Worm (Caenorhabditis elegans) whole organism, L4 larva: Measurements from ENCODE around the gene srh-70.
"Not testable (repeated sequence)": the region's sequence is repeated elsewhere in the genome, so short reads cannot be mapped to it uniquely, and the experiment has no call there.

Experiments used
- F37D6.2 ChIP-seq: sonication (generic microtip); optimal IDR thresholded peaks from 2 replicates; lab custom pipeline; 2016; ENCODE audit warnings: mild to moderate bottlenecking, missing genetic modification characterization, missing compliant biosample characterization
- T20F7.1 ChIP-seq: fragments of 200-800 bp; sonication (Bioruptor generic); optimal IDR thresholded peaks from 2 replicates; lab custom pipeline; 2018; ENCODE audit warnings: mild to moderate bottlenecking, missing genetic modification characterization, missing compliant biosample characterization
- Y105C5A.15 ChIP-seq: fragments of 200-800 bp; sonication (Bioruptor generic); IDR thresholded peaks from 2 replicates; pipeline ENCODE4 v1.3.6; 2022; ENCODE audit warnings: missing genetic modification characterization, missing compliant biosample characterization
- Y5F2A.4 ChIP-seq: fragments of 200-800 bp; sonication (Bioruptor generic); optimal IDR thresholded peaks from 2 replicates; lab custom pipeline; 2018; ENCODE audit warnings: mild to moderate bottlenecking, missing genetic modification characterization, missing compliant biosample characterization
- ZK546.5 ChIP-seq, 2 experiments: sonication (generic microtip); optimal IDR thresholded peaks; 2 replicates each; lab custom pipeline; 2017; ENCODE audit warnings: missing biosample characterization in 2 of 2, missing genetic modification characterization in 2 of 2
- ama-1 ChIP-seq: fragments of 150-350 bp; optimal IDR thresholded peaks from 2 replicates; lab custom pipeline; 2014; ENCODE audit warnings: inconsistent platforms, mixed read lengths
- arid-1 ChIP-seq: fragments of 200-800 bp; sonication (Bioruptor generic); conservative IDR thresholded peaks from 2 replicates; pipeline ENCODE4 v1.3.6; 2022; ENCODE audit warnings: missing genetic modification reagents, missing genetic modification characterization, missing compliant biosample characterization
- ceh-32 ChIP-seq: sonication (generic microtip); optimal IDR thresholded peaks from 2 replicates; lab custom pipeline; 2016; ENCODE audit warnings: mild to moderate bottlenecking, missing genetic modification characterization, missing compliant biosample characterization; ENCODE audit not compliant: poor library complexity
- ceh-44 ChIP-seq: fragments of 200-800 bp; sonication (Bioruptor generic); IDR thresholded peaks from 2 replicates; pipeline ENCODE4 v1.3.6; 2022; ENCODE audit warnings: missing genetic modification reagents, missing genetic modification characterization, missing compliant biosample characterization
- ceh-82 ChIP-seq: sonication (generic microtip); optimal IDR thresholded peaks from 2 replicates; lab custom pipeline; 2017; ENCODE audit warnings: missing biosample characterization, missing genetic modification characterization
- ces-1 ChIP-seq: fragments of 150-350 bp; sonication (generic microtip); optimal IDR thresholded peaks from 4 replicates; lab custom pipeline; 2014; ENCODE audit warnings: missing biosample characterization, missing genetic modification reagents, missing genetic modification characterization
- daf-16 ChIP-seq, 3 experiments: sonication (generic microtip); optimal IDR thresholded peaks; 2 replicates each; lab custom pipeline; 2016 to 2017; ENCODE audit warnings: missing genetic modification characterization in 3 of 3, missing genetic modification reagents in 3 of 3, mild to moderate bottlenecking in 2 of 3, missing compliant biosample characterization in 2 of 3, missing biosample characterization in 1 of 3, moderate library complexity in 1 of 3
- daf-8 ChIP-seq: fragments of 200-800 bp; sonication (Bioruptor generic); IDR thresholded peaks from 2 replicates; pipeline ENCODE4 v1.3.6; 2022; ENCODE audit warnings: missing genetic modification characterization, missing compliant biosample characterization
- dpl-1 ChIP-seq: fragments of 150-350 bp; optimal IDR thresholded peaks from 2 replicates; lab custom pipeline; 2014; ENCODE audit warnings: missing biosample characterization, missing genetic modification reagents, missing genetic modification characterization
- egl-43 ChIP-seq: fragments of 200-800 bp; sonication (Bioruptor generic); IDR thresholded peaks from 2 replicates; pipeline ENCODE4 v1.3.6; 2022; ENCODE audit warnings: missing genetic modification reagents, missing genetic modification characterization, missing compliant biosample characterization
- hmg-1.1 ChIP-seq: fragments of 200-800 bp; sonication (Bioruptor generic); IDR thresholded peaks from 2 replicates; pipeline ENCODE4 v1.3.6; 2022; ENCODE audit warnings: missing genetic modification reagents, missing genetic modification characterization, missing compliant biosample characterization
- lin-29 ChIP-seq: fragments of 200-800 bp; sonication (Bioruptor generic); IDR thresholded peaks from 2 replicates; pipeline ENCODE4 v1.3.6; 2022; ENCODE audit warnings: missing genetic modification reagents, missing genetic modification characterization, missing compliant biosample characterization
- lir-3 ChIP-seq: sonication (generic microtip); optimal IDR thresholded peaks from 2 replicates; lab custom pipeline; 2016; ENCODE audit warnings: mild to moderate bottlenecking, missing genetic modification characterization, missing compliant biosample characterization
- mdl-1 ChIP-seq, 2 experiments: fragments of 150-350 bp in 1 of 2; sonication (generic microtip) in 1 of 2; optimal IDR thresholded peaks; 2 replicates each; lab custom pipeline; 2014 to 2017; ENCODE audit warnings: missing biosample characterization in 2 of 2, missing genetic modification characterization in 2 of 2
- mes-2 ChIP-seq: sonication (generic microtip); optimal IDR thresholded peaks from 2 replicates; lab custom pipeline; 2016; ENCODE audit warnings: missing genotype, mild to moderate bottlenecking, missing genetic modification characterization, missing compliant biosample characterization; ENCODE audit not compliant: poor library complexity, severe bottlenecking
- nhr-111 ChIP-seq: fragments of 200-800 bp; sonication (Bioruptor generic); optimal IDR thresholded peaks from 2 replicates; lab custom pipeline; 2018; ENCODE audit warnings: mild to moderate bottlenecking, missing genetic modification characterization, missing compliant biosample characterization
- nhr-25 ChIP-seq: sonication (generic microtip); optimal IDR thresholded peaks from 2 replicates; lab custom pipeline; 2017; ENCODE audit warnings: missing genetic modification characterization, mild to moderate bottlenecking, missing compliant biosample characterization, antibody characterized with exemption, moderate library complexity, borderline replicate concordance; ENCODE audit not compliant: insufficient read depth
- pha-4 ChIP-seq, 2 experiments: fragments of 150-350 bp in 1 of 2; fragments of 200-800 bp in 1 of 2; sonication (Bioruptor generic) in 1 of 2; IDR thresholded peaks in 1 of 2; optimal IDR thresholded peaks in 1 of 2; 2 replicates each; pipeline versions ENCODE4 v1.3.6 to Lab custom; 2014 to 2022; ENCODE audit warnings: missing genetic modification characterization in 2 of 2, missing genetic modification reagents in 2 of 2, missing biosample characterization in 1 of 2, missing compliant biosample characterization in 1 of 2
- php-3 ChIP-seq: fragments of 200-800 bp; sonication (Bioruptor generic); IDR thresholded peaks from 2 replicates; pipeline ENCODE4 v1.3.6; 2022; ENCODE audit warnings: missing genetic modification reagents, missing genetic modification characterization, missing compliant biosample characterization
- snpc-1.2 ChIP-seq: fragments of 200-800 bp; sonication (Bioruptor generic); IDR thresholded peaks from 2 replicates; pipeline ENCODE4 v1.3.6; 2022; ENCODE audit warnings: missing genetic modification reagents, missing genetic modification characterization, missing compliant biosample characterization
- tag-97 ChIP-seq: fragments of 200-800 bp; sonication (Bioruptor generic); IDR thresholded peaks from 2 replicates; pipeline ENCODE4 v1.3.6; 2022; ENCODE audit warnings: missing genetic modification characterization, missing compliant biosample characterization
- unc-39 ChIP-seq: sonication (generic microtip); optimal IDR thresholded peaks from 2 replicates; lab custom pipeline; 2017; ENCODE audit warnings: missing biosample characterization, missing genetic modification characterization
- unc-62 ChIP-seq, 3 experiments: fragments of 150-350 bp in 1 of 3; sonication (generic microtip); optimal IDR thresholded peaks in 2 of 3; peaks in 1 of 3; 1 replicate in 1 of 3; 2 replicates in 2 of 3; lab custom pipeline; 2014 to 2017; ENCODE audit warnings: missing biosample characterization in 3 of 3, missing genetic modification characterization in 3 of 3, missing genetic modification reagents in 3 of 3, missing genotype in 1 of 3
- zip-11 ChIP-seq: fragments of 200-800 bp; sonication (Bioruptor generic); IDR thresholded peaks from 2 replicates; pipeline ENCODE4 v1.3.6; 2022; ENCODE audit warnings: missing genetic modification characterization, missing compliant biosample characterization
- zip-2 ChIP-seq: fragments of 150-350 bp; optimal IDR thresholded peaks from 2 replicates; lab custom pipeline; 2014; ENCODE audit warnings: missing biosample characterization, missing genetic modification characterization
- ztf-11 ChIP-seq: fragments of 150-350 bp; optimal IDR thresholded peaks from 2 replicates; lab custom pipeline; 2014; ENCODE audit warnings: missing biosample characterization, missing genetic modification characterization

Gene srh-70

ce11 chrII:12539395-12539794, 20.7 kb upstream of the srh-70 start:
- TF ChIP-seq egl-43 (peak; percentile 42; the same call in 1 of the 2 replicates), unc-62 (GFP tag; optimal IDR thresholded peaks at IDR 0.05 in 1 of 2; lab: Kevin White, UChicago) (peak in 1 of 2 experiments; percentile 89), unc-62 (tag; optimal IDR thresholded peaks at IDR 0.05; lab: Kevin White, UChicago) (no peak), lin-29 (GFP tag; lab: Robert Waterston, UW) (no peak)

ce11 chrII:12536203-12536602, 17.5 kb upstream of the srh-70 start, which contains the start of gene F49C5.3:
Gene F49C5.3 (plus strand): TSS chrII:12536503.
- not testable (repeated sequence) for TF ChIP-seq ces-1 (GFP tag; lab: Kevin White, UChicago); zip-11; pha-4 (GFP tag; IDR thresholded peaks at IDR 0.05; lab: Robert Waterston, UW); pha-4 (tag; optimal IDR thresholded peaks at IDR 0.05; lab: Kevin White, UChicago)

- TF ChIP-seq unc-39 (tag; lab: Kevin White, UChicago), result no peak
- no peak for TF ChIP-seq zip-2 (tag; lab: Kevin White, UChicago)
Measured at ce11 chrII:12535297-12535803, 16.7 kb upstream of the srh-70 start, which contains the start of gene nimk-1. Gene nimk-1 (plus strand): TSS chrII:12535753.

ce11 chrII:12530958-12531357, 12.3 kb upstream of the srh-70 start, which contains the start of gene srx-120:
Gene srx-120 (plus strand): TSS chrII:12531258.
- TF ChIP-seq mdl-1 (tag; optimal IDR thresholded peaks at IDR 0.05; lab: Kevin White, UChicago), result no peak
- no peak for TF ChIP-seq snpc-1.2
- TF ChIP-seq ztf-11 (tag; lab: Kevin White, UChicago), result no peak
- no peak for TF ChIP-seq lir-3 (tag; lab: Kevin White, UChicago)
- no peak for TF ChIP-seq tag-97
- TF ChIP-seq dpl-1 (GFP tag; lab: Kevin White, UChicago), result no peak
- no peak for TF ChIP-seq Y105C5A.15
- no peak for TF ChIP-seq daf-8
- TF ChIP-seq ceh-44 (GFP tag; lab: Robert Waterston, UW), result no peak
- no peak for TF ChIP-seq Y5F2A.4
- TF ChIP-seq nhr-25 (tag; lab: Kevin White, UChicago), result no peak
- no peak for TF ChIP-seq mes-2 (tag; lab: Kevin White, UChicago)
- no peak for TF ChIP-seq ceh-82 (tag; lab: Kevin White, UChicago)
- TF ChIP-seq hmg-1.1 (GFP tag; lab: Robert Waterston, UW), result no peak

- no peak for TF ChIP-seq ZK546.5 (tag; optimal IDR thresholded peaks at IDR 0.05; lab: Kevin White, UChicago)
- TF ChIP-seq nhr-111 (GFP tag; lab: Kevin White, UChicago), result no peak
- TF ChIP-seq T20F7.1, result no peak
- no peak for TF ChIP-seq F37D6.2
- no peak for TF ChIP-seq daf-16 (GFP tag; optimal IDR thresholded peaks at IDR 0.05; lab: Kevin White, UChicago)
- TF ChIP-seq daf-16 (tag; optimal IDR thresholded peaks at IDR 0.05; lab: Kevin White, UChicago), result no peak
- no peak for TF ChIP-seq ama-1
- TF ChIP-seq zip-2 (tag; lab: Kevin White, UChicago), result no peak
- TF ChIP-seq ceh-32 (tag; lab: Kevin White, UChicago), result no peak
Measured at ce11 chrII:12527947-12528346, 9.3 kb upstream of the srh-70 start, which contains the start of gene srx-119. Gene srx-119 (plus strand): TSS chrII:12528247.

ce11 chrII:12525526-12525925, 6.9 kb upstream of the srh-70 start, which contains the start of gene srx-118:
Gene srx-118 (plus strand): TSS chrII:12525826.
- no peak for TF ChIP-seq F37D6.2
- no peak for TF ChIP-seq arid-1 (GFP tag; lab: Robert Waterston, UW)
- TF ChIP-seq tag-97, result no peak
- no peak for TF ChIP-seq php-3 (GFP tag; lab: Robert Waterston, UW)
